Comparison of ENCODE assay signal across 4 fruit fly cellular contexts in genomic region chr3R:11409667-11410137, dm6.
A peak's percentile ranks its signal among the peaks of the same experiment; 100 is the strongest.
TF ChIP-seq lines count a peak whose summit lies in the region.

Gene mgr (minus strand): TSS chr3R:11409875.
Gene Irbp (plus strand): TSS chr3R:11410047.

TF ChIP-seq in whole organism, adult, 20 proteins besides CTCF, POLR2A, EP300 and RAD21 (continued from another document):
- TF ChIP-seq Clk (GFP tag; optimal IDR thresholded peaks at IDR 0.05; lab: Kevin White, UChicago) (peak; percentile 64), CG11617 (GFP tag; optimal IDR thresholded peaks at IDR 0.05; lab: Kevin White, UChicago) (peak; percentile 91)

TF ChIP-seq in whole organism, embryonic, 481 proteins besides CTCF, POLR2A, EP300 and RAD21 (continued from another document and continues in another):
- TF ChIP-seq CG1602 (GFP tag; optimal IDR thresholded peaks at IDR 0.05; lab: Kevin White, UChicago) (peak; percentile 88), bsh (GFP tag; optimal IDR thresholded peaks at IDR 0.05; lab: Kevin White, UChicago) (peak in 1 of 2 experiments; percentile 95), NC2α (GFP tag; optimal IDR thresholded peaks at IDR 0.05; lab: Kevin White, UChicago) (no peak), Vsx1 (GFP tag; optimal IDR thresholded peaks at IDR 0.05; lab: Kevin White, UChicago) (no peak), slp2 (GFP tag; optimal IDR thresholded peaks at IDR 0.05; lab: Kevin White, UChicago) (peak; percentile 10), CG17612 (GFP tag; IDR thresholded peaks at IDR 0.05; lab: Robert Waterston, UW) (peak; percentile 78; the same call in 1 of the 2 replicates), mirr (GFP tag; optimal IDR thresholded peaks at IDR 0.05; lab: Kevin White, UChicago) (no peak), so (GFP tag; IDR thresholded peaks at IDR 0.05; lab: Robert Waterston, UW) (peak; percentile 93), HLHmδ (GFP tag; optimal IDR thresholded peaks at IDR 0.05; lab: Kevin White, UChicago) (no peak), CG4424 (GFP tag; optimal IDR thresholded peaks at IDR 0.05; lab: Kevin White, UChicago) (peak; percentile 90), sr (GFP tag; IDR thresholded peaks at IDR 0.05; lab: Robert Waterston, UW) (peak; percentile 13; the same call in 1 of the 3 replicates), esg (GFP tag; conservative IDR thresholded peaks at IDR 0.05; lab: Robert Waterston, UW) (peak; percentile 91), CG6689 (GFP tag; IDR thresholded peaks at IDR 0.05; lab: Robert Waterston, UW) (peak; percentile 95), CkIIα-i1 (GFP tag; IDR thresholded peaks at IDR 0.05; lab: Robert Waterston, UW) (no peak), tup (GFP tag; optimal IDR thresholded peaks at IDR 0.05; lab: Kevin White, UChicago) (peak; percentile 70), Rx (GFP tag; IDR thresholded peaks at IDR 0.05; lab: Robert Waterston, UW) (peak; percentile 79), Hey (tag; optimal IDR thresholded peaks at IDR 0.05; lab: Kevin White, UChicago) (no peak), Dfd (GFP tag; optimal IDR thresholded peaks at IDR 0.05; lab: Kevin White, UChicago) (no peak), CG15269 (tag; optimal IDR thresholded peaks at IDR 0.05; lab: Kevin White, UChicago) (peak; percentile 90), Elba2 (GFP tag; optimal IDR thresholded peaks at IDR 0.05; lab: Kevin White, UChicago) (peak; percentile 8), CG2199 (GFP tag; IDR thresholded peaks at IDR 0.05; lab: Robert Waterston, UW) (peak; percentile 81; the same call in 1 of the 3 replicates), CG18599 (GFP tag; optimal IDR thresholded peaks at IDR 0.05; lab: Kevin White, UChicago) (peak; percentile 94), CG6791 (GFP tag; IDR thresholded peaks at IDR 0.05; lab: Robert Waterston, UW; ENCODE audit: partially characterized antibody) (no peak; the same call in 2 of the 3 replicates), GATAe (GFP tag; conservative IDR thresholded peaks at IDR 0.05; lab: Robert Waterston, UW) (peak; percentile 86), Asciz (GFP tag; optimal IDR thresholded peaks at IDR 0.05; lab: Kevin White, UChicago) (no peak), inv (GFP tag; IDR thresholded peaks at IDR 0.05; lab: Robert Waterston, UW; ENCODE audit: partially characterized antibody) (peak; percentile 75), CG3163 (GFP tag; optimal IDR thresholded peaks at IDR 0.05; lab: Kevin White, UChicago) (peak; percentile 4), Awh (GFP tag; IDR thresholded peaks at IDR 0.05; lab: Robert Waterston, UW) (peak; percentile 91), slou (GFP tag; optimal IDR thresholded peaks at IDR 0.05; lab: Kevin White, UChicago) (peak; percentile 59), CG11696 (GFP tag; IDR thresholded peaks at IDR 0.05; lab: Robert Waterston, UW) (peak; percentile 80), CG1832 (GFP tag; optimal IDR thresholded peaks at IDR 0.05; lab: Kevin White, UChicago) (no peak), gfzf (GFP tag; optimal IDR thresholded peaks at IDR 0.05; lab: Kevin White, UChicago) (no peak), CG12299 (tag; optimal IDR thresholded peaks at IDR 0.05; lab: Kevin White, UChicago) (peak; percentile 80), CHES-1-like (GFP tag; optimal IDR thresholded peaks at IDR 0.05; lab: Kevin White, UChicago) (peak; percentile 46), Med (GFP tag; lab: Kevin White, UChicago) (peak; percentile 90), CG7271 (tag; optimal IDR thresholded peaks at IDR 0.05; lab: Kevin White, UChicago) (peak; percentile 95), CG3726 (GFP tag; IDR thresholded peaks at IDR 0.05; lab: Robert Waterston, UW) (peak; percentile 85), D (optimal IDR thresholded peaks at IDR 0.05; lab: Kevin White, UChicago) (no peak), D (GFP tag; optimal IDR thresholded peaks at IDR 0.05; lab: Kevin White, UChicago) (peak; percentile 83), row (GFP tag; IDR thresholded peaks at IDR 0.05; lab: Robert Waterston, UW) (peak; percentile 97), tx (GFP tag; optimal IDR thresholded peaks at IDR 0.05; lab: Kevin White, UChicago) (peak; percentile 4), pzg (GFP tag; optimal IDR thresholded peaks at IDR 0.05; lab: Kevin White, UChicago) (peak; percentile 40), CG13123 (GFP tag; optimal IDR thresholded peaks at IDR 0.05; lab: Kevin White, UChicago) (peak; percentile 90)

TF ChIP-seq in whole organism, prepupa, 60 proteins besides CTCF, POLR2A, EP300 and RAD21 (continued from another document):
- TF ChIP-seq dsx (GFP tag; optimal IDR thresholded peaks at IDR 0.05; lab: Kevin White, UChicago; ENCODE audit: poor library complexity, severe bottlenecking) (peak; percentile 86), salr (GFP tag; optimal IDR thresholded peaks at IDR 0.05; lab: Kevin White, UChicago) (no peak), Met (GFP tag; optimal IDR thresholded peaks at IDR 0.05; lab: Kevin White, UChicago) (no peak), net (GFP tag; optimal IDR thresholded peaks at IDR 0.05; lab: Kevin White, UChicago) (peak; percentile 77), Hr38 (GFP tag; optimal IDR thresholded peaks at IDR 0.05; lab: Kevin White, UChicago) (no peak), CG32006 (GFP tag; optimal IDR thresholded peaks at IDR 0.05; lab: Kevin White, UChicago) (peak; percentile 87), dac (GFP tag; optimal IDR thresholded peaks at IDR 0.05; lab: Kevin White, UChicago) (peak; percentile 78), Eip93F (GFP tag; optimal IDR thresholded peaks at IDR 0.05; lab: Kevin White, UChicago) (no peak), CG11294 (GFP tag; IDR thresholded peaks at IDR 0.05; lab: Robert Waterston, UW) (peak; percentile 82), CG8632 (GFP tag; optimal IDR thresholded peaks at IDR 0.05; lab: Kevin White, UChicago) (peak; percentile 84), CG6792 (GFP tag; optimal IDR thresholded peaks at IDR 0.05; lab: Kevin White, UChicago) (peak; percentile 79), CG7368 (GFP tag; optimal IDR thresholded peaks at IDR 0.05; lab: Kevin White, UChicago) (peak; percentile 66), CG16779 (tag; optimal IDR thresholded peaks at IDR 0.05; lab: Kevin White, UChicago) (peak; percentile 58), Eip78C (GFP tag; lab: Kevin White, UChicago) (no peak), pdm3 (GFP tag; optimal IDR thresholded peaks at IDR 0.05; lab: Kevin White, UChicago) (no peak), cyc (GFP tag; optimal IDR thresholded peaks at IDR 0.05; lab: Kevin White, UChicago) (peak; percentile 60), esn (GFP tag; optimal IDR thresholded peaks at IDR 0.05; lab: Kevin White, UChicago) (peak; percentile 83), CG8119 (GFP tag; IDR thresholded peaks at IDR 0.05; lab: Robert Waterston, UW) (peak; percentile 85), spab (GFP tag; optimal IDR thresholded peaks at IDR 0.05; lab: Kevin White, UChicago) (no peak), Sox14 (GFP tag; optimal IDR thresholded peaks at IDR 0.05; lab: Kevin White, UChicago) (peak; percentile 63), Lpt (GFP tag; optimal IDR thresholded peaks at IDR 0.05; lab: Kevin White, UChicago) (peak; percentile 59), Gug (GFP tag; IDR thresholded peaks at IDR 0.05; lab: Robert Waterston, UW) (peak; percentile 91), fd85E (GFP tag; optimal IDR thresholded peaks at IDR 0.05; lab: Kevin White, UChicago) (no peak), CG8319 (GFP tag; optimal IDR thresholded peaks at IDR 0.05; lab: Kevin White, UChicago) (peak; percentile 60), vri (GFP tag; optimal IDR thresholded peaks at IDR 0.05; lab: Kevin White, UChicago) (no peak), CG4318 (GFP tag; optimal IDR thresholded peaks at IDR 0.05; lab: Kevin White, UChicago) (no peak), topi (GFP tag; optimal IDR thresholded peaks at IDR 0.05; lab: Kevin White, UChicago) (peak; percentile 76), CG15336 (GFP tag; IDR thresholded peaks at IDR 0.05; lab: Robert Waterston, UW) (no peak; the same call in none of the 2 replicates), Hr4 (GFP tag; optimal IDR thresholded peaks at IDR 0.05; lab: Kevin White, UChicago) (no peak), Eip75B (GFP tag; optimal IDR thresholded peaks at IDR 0.05; lab: Kevin White, UChicago) (no peak), CG10669 (GFP tag; optimal IDR thresholded peaks at IDR 0.05; lab: Kevin White, UChicago) (peak; percentile 84), Hr39 (GFP tag; optimal IDR thresholded peaks at IDR 0.05; lab: Kevin White, UChicago) (no peak), OdsH (GFP tag; optimal IDR thresholded peaks at IDR 0.05; lab: Kevin White, UChicago) (peak; percentile 85), Blimp-1 (GFP tag; optimal IDR thresholded peaks at IDR 0.05; lab: Kevin White, UChicago) (peak; percentile 62), CG9139 (GFP tag; optimal IDR thresholded peaks at IDR 0.05; lab: Kevin White, UChicago) (peak; percentile 68), CG10631 (GFP tag; optimal IDR thresholded peaks at IDR 0.05; lab: Kevin White, UChicago) (peak; percentile 92), CG6163 (GFP tag; IDR thresholded peaks at IDR 0.05; lab: Robert Waterston, UW) (peak; percentile 89), Smox (GFP tag; optimal IDR thresholded peaks at IDR 0.05; lab: Kevin White, UChicago) (no peak), eg (GFP tag; IDR thresholded peaks at IDR 0.05; lab: Robert Waterston, UW) (peak; percentile 90), ss (GFP tag; optimal IDR thresholded peaks at IDR 0.05; lab: Kevin White, UChicago) (peak in 1 of 2 experiments; percentile 81)

TF ChIP-seq in whole organism, wandering third instar larva, 38 proteins besides CTCF, POLR2A, EP300 and RAD21 (continued from another document):
- no peak for TF ChIP-seq CrebA (GFP tag; optimal IDR thresholded peaks at IDR 0.05; lab: Kevin White, UChicago; ENCODE audit: borderline replicate concordance)
- peak; percentile 94 for TF ChIP-seq HLH106 (tag; optimal IDR thresholded peaks at IDR 0.05; lab: Kevin White, UChicago)
- no peak for TF ChIP-seq tai (GFP tag; optimal IDR thresholded peaks at IDR 0.05; lab: Kevin White, UChicago)
- peak; percentile 77 for TF ChIP-seq CG9705 (GFP tag; optimal IDR thresholded peaks at IDR 0.05; lab: Kevin White, UChicago)
- TF ChIP-seq Hr78 (GFP tag; optimal IDR thresholded peaks at IDR 0.05; lab: Kevin White, UChicago): no peak
- peak in 1 of 2 experiments; percentile 90 for TF ChIP-seq foxo (GFP tag; optimal IDR thresholded peaks at IDR 0.05; lab: Kevin White, UChicago)
- TF ChIP-seq Dif (GFP tag; optimal IDR thresholded peaks at IDR 0.05; lab: Kevin White, UChicago; ENCODE audit: partially characterized antibody): no peak
- peak; percentile 79 for TF ChIP-seq br (GFP tag; optimal IDR thresholded peaks at IDR 0.05; lab: Kevin White, UChicago)
- no peak for TF ChIP-seq lola (GFP tag; optimal IDR thresholded peaks at IDR 0.05; lab: Kevin White, UChicago)
- no peak for TF ChIP-seq Vsx2 (GFP tag; optimal IDR thresholded peaks at IDR 0.05; lab: Kevin White, UChicago; ENCODE audit: partially characterized antibody)
- no peak for TF ChIP-seq dl (GFP tag; optimal IDR thresholded peaks at IDR 0.05; lab: Kevin White, UChicago; ENCODE audit: insufficient read depth in 1 of 2, partially characterized antibody in 2 of 2)
- no peak for TF ChIP-seq Jra (GFP tag; optimal IDR thresholded peaks at IDR 0.05; lab: Kevin White, UChicago)
- no peak for TF ChIP-seq Hnf4 (GFP tag; optimal IDR thresholded peaks at IDR 0.05; lab: Kevin White, UChicago)
- TF ChIP-seq dsf (GFP tag; optimal IDR thresholded peaks at IDR 0.05; lab: Kevin White, UChicago; ENCODE audit: borderline replicate concordance): peak; percentile 28
- TF ChIP-seq OdsH (GFP tag; optimal IDR thresholded peaks at IDR 0.05; lab: Kevin White, UChicago): peak; percentile 86
TF ChIP-seq in whole organism, wandering third instar larva: peak in this region for 14.
